Fruit fly (Drosophila melanogaster) whole organism, prepupa: ENCODE data around the gene CG15155.

Experiments used
- Blimp-1 ChIP-seq: fragments of 200-800 bp; sonication (Bioruptor generic); optimal IDR thresholded peaks from 3 replicates; lab custom pipeline; 2017; ENCODE audit warnings: missing biosample characterization, missing genetic modification characterization, mild to moderate bottlenecking, moderate library complexity, missing genetic modification reagents
- CG8632 ChIP-seq: fragments of 200-800 bp; sonication (Bioruptor generic); optimal IDR thresholded peaks from 3 replicates; lab custom pipeline; 2016; ENCODE audit warnings: missing biosample characterization, missing genetic modification characterization
- svp ChIP-seq: fragments of 200-800 bp; sonication (Bioruptor generic); peaks from one replicate; lab custom pipeline; 2016; ENCODE audit warnings: missing biosample characterization, missing genetic modification characterization

The CG15155 gene

DNA sequence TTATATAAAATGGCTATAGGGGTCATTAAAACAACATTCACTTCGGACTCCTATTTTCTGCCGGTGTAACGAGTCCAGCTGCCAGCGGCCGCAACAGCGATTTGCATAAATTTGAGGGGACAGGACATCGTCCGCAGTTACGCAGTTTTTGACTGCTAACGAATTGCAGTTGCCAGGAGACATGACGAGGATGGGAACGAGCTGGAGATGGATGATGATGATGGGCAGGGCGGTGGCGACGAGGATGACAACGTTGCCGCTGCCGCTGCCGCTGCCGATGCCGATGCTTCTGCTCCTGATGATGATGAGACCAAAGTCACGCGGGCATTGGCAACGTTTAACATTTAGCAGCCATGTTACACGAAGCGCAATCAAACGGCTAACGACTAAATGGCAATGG lies 48.2 kb downstream of the CG15155 start:
- TF ChIP-seq svp (GFP tag; lab: Kevin White, UChicago) (peak; percentile 0), CG8632 (GFP tag; lab: Kevin White, UChicago) (no peak), Blimp-1 (GFP tag; lab: Kevin White, UChicago) (no peak)
